Fruit fly (Drosophila melanogaster) S2 (cell line): ENCODE measurements around the gene CG5116.

Experiments
- CG8478 ChIP-seq: fragments of >200 bp; optimal IDR thresholded peaks from 2 replicates; lab custom pipeline; 2018
- CTCF ChIP-seq, 2 experiments: fragments of >200 bp; optimal IDR thresholded peaks; 2 replicates each; lab custom pipeline; 2018

DNA sequence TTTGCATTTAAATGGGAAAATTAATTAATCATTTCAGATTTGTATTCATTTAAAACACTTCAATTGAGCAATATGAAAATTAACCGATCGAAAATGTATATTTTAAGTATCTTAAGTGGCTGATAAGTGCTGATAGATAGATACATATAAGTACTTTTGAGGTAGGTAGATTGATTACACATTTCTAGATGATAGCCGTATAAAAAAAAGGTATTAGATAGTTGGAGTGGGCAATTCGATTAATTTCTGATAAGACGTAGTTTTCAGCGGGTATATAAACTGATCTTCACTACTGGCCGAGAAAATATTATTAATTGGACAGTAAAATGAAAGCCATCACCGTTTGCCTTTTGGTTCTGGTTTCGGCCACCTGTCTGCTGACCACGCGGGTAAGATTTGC, 22.0 kb downstream of the CG5116 start, which contains the start of gene CG5107:
- TF ChIP-seq CG8478 (lab: Kevin White, UChicago) (no peak), CTCF (optimal IDR thresholded peaks at IDR 0.05; lab: Kevin White, UChicago) (no peak)
